Fruit fly (Drosophila melanogaster): Measurements from ENCODE around the gene Gr28b.

Gene Gr28b

DNA sequence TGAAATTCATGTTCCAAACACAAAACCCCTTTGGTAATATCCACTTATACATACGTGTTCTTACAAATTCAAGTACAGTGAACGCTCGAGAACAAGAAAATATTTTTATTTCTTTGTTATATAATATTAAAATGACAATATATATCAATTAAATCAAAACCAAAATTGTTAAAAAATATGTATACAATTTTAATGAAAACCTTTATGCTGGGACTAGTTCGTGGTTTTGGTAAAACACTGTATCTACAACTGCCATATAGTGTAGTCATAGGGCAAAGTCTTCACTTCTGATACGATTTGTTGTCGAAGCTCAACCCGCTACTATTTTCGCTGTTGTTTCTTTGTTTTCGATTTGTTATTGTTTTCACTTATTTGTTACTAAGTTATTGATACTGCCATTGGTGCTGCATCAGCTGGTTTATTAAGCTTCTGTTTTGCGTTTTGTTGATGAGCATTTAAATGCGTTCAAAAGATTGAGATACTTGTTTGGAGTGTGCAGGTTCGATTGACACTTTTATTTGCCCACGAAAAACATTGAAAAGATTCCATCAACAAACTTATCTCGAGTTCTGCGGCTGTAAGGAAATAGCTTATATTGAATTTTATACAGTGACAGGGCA lies 27.2 kb downstream of the Gr28b start:
- TF ChIP-seq fru (optimal IDR thresholded peaks at IDR 0.05) (no peak), lab (GFP tag; optimal IDR thresholded peaks at IDR 0.05) (peak; percentile 62), hbn (GFP tag; IDR thresholded peaks at IDR 0.05; ENCODE audit: partially characterized antibody) (no peak), CG16813 (GFP tag; IDR thresholded peaks at IDR 0.05; ENCODE audit: partially characterized antibody) (no peak), CG6765 (GFP tag; optimal IDR thresholded peaks at IDR 0.05) (peak; percentile 2), CG10979 (tag; optimal IDR thresholded peaks at IDR 0.05) (no peak), Sox100B (GFP tag; optimal IDR thresholded peaks at IDR 0.05) (peak; percentile 11), HHEX (GFP tag; optimal IDR thresholded peaks at IDR 0.05) (no peak), CG6654 (GFP tag; optimal IDR thresholded peaks at IDR 0.05) (no peak), dmrt11E (tag; optimal IDR thresholded peaks at IDR 0.05) (no peak), crp (GFP tag; optimal IDR thresholded peaks at IDR 0.05) (no peak), gsb (GFP tag; IDR thresholded peaks at IDR 0.05) (peak; percentile 24; the same call in 1 of the 2 replicates), Chrac-16 (GFP tag; optimal IDR thresholded peaks at IDR 0.05) (no peak), Sry-δ (GFP tag; optimal IDR thresholded peaks at IDR 0.05) (no peak), CG3838 (GFP tag; optimal IDR thresholded peaks at IDR 0.05) (no peak), yki (optimal IDR thresholded peaks at IDR 0.05) (no peak), CG17912 (GFP tag; optimal IDR thresholded peaks at IDR 0.05) (no peak), wor (GFP tag; IDR thresholded peaks at IDR 0.05) (no peak), CG13894 (tag; optimal IDR thresholded peaks at IDR 0.05) (peak; percentile 55), Stat92E (GFP tag; optimal IDR thresholded peaks at IDR 0.05) (no peak), CG34422 (GFP tag; IDR thresholded peaks at IDR 0.05) (no peak), phol (tag; optimal IDR thresholded peaks at IDR 0.05) (no peak), Dp (GFP tag; optimal IDR thresholded peaks at IDR 0.05) (no peak), CG14860 (GFP tag; IDR thresholded peaks at IDR 0.05; ENCODE audit: partially characterized antibody) (no peak), onecut (GFP tag; IDR thresholded peaks at IDR 0.05) (no peak), tx (GFP tag; optimal IDR thresholded peaks at IDR 0.05) (no peak), Dek (tag; optimal IDR thresholded peaks at IDR 0.05) (peak; percentile 45), CG1647 (GFP tag; optimal IDR thresholded peaks at IDR 0.05) (no peak), CG31224 (GFP tag; IDR thresholded peaks at IDR 0.05) (peak; percentile 19; the same call in 1 of the 2 replicates), CG4328 (GFP tag; optimal IDR thresholded peaks at IDR 0.05) (no peak), Dad (GFP tag; optimal IDR thresholded peaks at IDR 0.05) (no peak), slbo (GFP tag; IDR thresholded peaks at IDR 0.05) (peak; percentile 79), emc (GFP tag; optimal IDR thresholded peaks at IDR 0.05) (no peak), CG12236 (GFP tag; optimal IDR thresholded peaks at IDR 0.05) (no peak), Fer3 (tag; optimal IDR thresholded peaks at IDR 0.05) (peak; percentile 62), CG14710 (tag; optimal IDR thresholded peaks at IDR 0.05) (no peak), Atf6 (GFP tag; IDR thresholded peaks at IDR 0.05) (peak; percentile 74), bigmax (GFP tag; optimal IDR thresholded peaks at IDR 0.05) (no peak), CG9876 (GFP tag; optimal IDR thresholded peaks at IDR 0.05) (no peak), CG11723 (GFP tag; optimal IDR thresholded peaks at IDR 0.05) (no peak), nerfin-2 (GFP tag; IDR thresholded peaks at IDR 0.05; ENCODE audit: partially characterized antibody) (no peak), disco-r (GFP tag; optimal IDR thresholded peaks at IDR 0.05) (no peak), CG7928 (GFP tag; optimal IDR thresholded peaks at IDR 0.05) (no peak), lbe (GFP tag; optimal IDR thresholded peaks at IDR 0.05) (no peak), fd64A (GFP tag; optimal IDR thresholded peaks at IDR 0.05) (no peak), Sin3A (optimal IDR thresholded peaks at IDR 0.05) (no peak), Xbp1 (GFP tag; optimal IDR thresholded peaks at IDR 0.05) (peak; percentile 66), ci (GFP tag; IDR thresholded peaks at IDR 0.05) (no peak), slp2 (GFP tag; optimal IDR thresholded peaks at IDR 0.05) (no peak), CG13287 (GFP tag; IDR thresholded peaks at IDR 0.05; ENCODE audit: partially characterized antibody) (no peak), pfk (GFP tag; optimal IDR thresholded peaks at IDR 0.05) (no peak)
